Fruit fly (Drosophila melanogaster): ENCODE data around the gene CG9168.
"Not testable (repeated sequence)": the region's sequence is repeated elsewhere in the genome, so short reads cannot be mapped to it uniquely, and the experiment has no call there.

DNA sequence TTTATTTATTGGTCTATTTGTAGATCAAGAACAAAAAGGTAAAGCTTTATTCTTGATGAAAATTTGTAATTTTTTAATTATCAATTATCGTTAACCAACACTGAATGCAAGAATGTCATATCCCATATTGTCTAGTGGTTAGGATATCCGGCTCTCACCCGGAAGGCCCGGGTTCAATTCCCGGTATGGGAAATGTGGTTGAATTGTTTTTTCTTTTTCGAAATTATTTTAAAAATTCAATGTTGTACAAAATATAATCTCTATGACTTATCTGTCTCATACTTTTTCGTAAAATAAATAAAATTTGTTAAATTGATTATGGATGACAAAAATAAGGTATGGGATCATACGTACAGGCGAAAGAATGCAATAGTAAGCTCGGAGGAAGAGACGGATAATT, 12.6 kb upstream of the CG9168 start, which contains the start of gene CG32320:
- TF ChIP-seq CG8388, Meics, Xbp1, ftz-f1, CG12744 (GFP tag; optimal IDR thresholded peaks at IDR 0.05): not testable (repeated sequence)

Data from whole organism, embryonic.